Fruit fly (Drosophila melanogaster) whole organism, adult: Measurements from ENCODE around the gene Ncoa6.

Experiments used
- CG12768 ChIP-seq: fragments of 200-800 bp; sonication (Bioruptor generic); optimal IDR thresholded peaks from 2 replicates; lab custom pipeline; 2017; ENCODE audit warnings: missing biosample characterization, missing genetic modification characterization, mild to moderate bottlenecking, moderate library complexity, missing genetic modification reagents
- CG1620 ChIP-seq: fragments of 200-800 bp; sonication (Bioruptor generic); optimal IDR thresholded peaks from 2 replicates; lab custom pipeline; 2016; ENCODE audit warnings: missing biosample characterization, missing genetic modification characterization
- Hr96 ChIP-seq: fragments of 200-800 bp; sonication (Bioruptor generic); optimal IDR thresholded peaks from 2 replicates; lab custom pipeline; 2016; ENCODE audit warnings: missing biosample characterization, missing genetic modification characterization
- ovo ChIP-seq: fragments of 200-800 bp; sonication (Bioruptor generic); optimal IDR thresholded peaks from 2 replicates; lab custom pipeline; 2016; ENCODE audit warnings: missing biosample characterization, missing genetic modification characterization

DNA sequence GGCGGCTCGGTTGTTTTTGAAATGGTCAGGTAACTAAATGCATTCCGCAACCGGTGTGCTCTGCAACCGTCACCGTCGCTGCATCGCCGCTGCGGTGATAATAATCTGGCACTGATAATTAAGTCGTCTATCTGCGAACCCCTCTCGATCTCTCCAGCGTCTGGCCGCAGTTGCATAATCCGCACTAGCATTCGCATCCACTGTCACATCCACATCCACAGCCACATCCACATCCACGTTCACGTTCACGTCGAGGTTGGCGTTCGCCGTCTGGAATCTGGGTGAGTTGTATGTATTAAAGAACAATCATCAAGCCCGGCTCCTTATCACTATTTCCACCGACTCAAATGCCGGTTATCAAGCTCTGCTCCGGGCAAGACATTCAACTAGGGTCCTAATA is 6.1 kb upstream of the Ncoa6 start:
- TF ChIP-seq CG12768 (GFP tag; lab: Kevin White, UChicago) (no peak), ovo (no peak), Hr96 (GFP tag; lab: Kevin White, UChicago) (no peak), CG1620 (GFP tag; lab: Kevin White, UChicago) (no peak)
